Fruit fly (Drosophila melanogaster) S2 (cell line): ENCODE data around the gene cv-c.

Experiments used
- CG8478 ChIP-seq: fragments of >200 bp; optimal IDR thresholded peaks from 2 replicates; lab custom pipeline; 2018
- CTCF ChIP-seq, 2 experiments: fragments of >200 bp; optimal IDR thresholded peaks; 2 replicates each; lab custom pipeline; 2018

DNA sequence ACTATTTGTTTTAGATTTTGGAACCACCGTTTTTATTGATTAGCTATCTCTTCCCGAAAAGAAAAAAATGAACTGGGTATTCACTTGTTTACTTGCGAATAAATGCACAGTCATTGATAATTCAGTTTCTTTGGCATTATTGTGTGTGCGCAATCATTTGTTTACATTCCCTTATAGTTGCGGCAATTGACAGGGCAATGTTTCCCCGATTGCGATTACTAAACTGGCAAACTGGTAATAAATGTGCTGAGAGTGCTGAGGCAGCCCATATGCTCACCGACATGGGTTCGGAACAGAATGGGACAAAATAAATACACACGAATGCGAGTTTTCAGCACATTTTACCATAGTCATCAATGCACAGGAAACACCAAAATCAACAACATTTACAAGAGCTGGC is 115.6 kb downstream of the cv-c start:
- no peak for TF ChIP-seq CG8478 (lab: Kevin White, UChicago)
- no peak for TF ChIP-seq CTCF (optimal IDR thresholded peaks at IDR 0.05; lab: Kevin White, UChicago)
